Fruit fly (Drosophila melanogaster): Measurements from ENCODE around the gene Pp2B-14D.
A peak's percentile ranks its signal among the peaks of the same experiment; 100 is the strongest.

Pp2B-14D gene

DNA sequence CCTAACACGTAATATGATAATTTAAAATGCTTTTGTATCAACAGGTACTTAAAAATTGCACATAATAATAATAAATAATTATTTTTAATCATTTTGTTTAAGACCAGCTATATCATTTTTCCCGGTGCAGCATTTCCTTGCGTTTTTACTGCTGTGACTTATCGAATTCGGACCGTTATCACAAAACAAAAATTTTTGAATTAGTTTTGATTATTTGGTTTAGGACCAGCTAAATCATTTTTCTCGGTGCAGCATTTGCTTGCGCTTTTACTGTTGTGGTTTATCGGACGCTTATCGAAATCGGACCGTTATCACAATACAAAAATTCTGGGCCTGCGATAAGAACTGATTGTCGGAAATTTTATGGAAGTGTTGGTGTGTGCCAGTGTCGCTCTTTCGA is 7.2 kb downstream of the Pp2B-14D start (continued):
- TF ChIP-seq cas (GFP tag; IDR thresholded peaks at IDR 0.05) (0 out of 2 replicates have a peak, but pooled peaks have one; percentile 39), CG2678 (tag; optimal IDR thresholded peaks at IDR 0.05) (peak; percentile 89), CG17912 (GFP tag; optimal IDR thresholded peaks at IDR 0.05) (no peak), CG18619 (GFP tag; optimal IDR thresholded peaks at IDR 0.05) (peak; percentile 76), tgo (GFP tag; IDR thresholded peaks at IDR 0.05) (peak; percentile 69), kni (GFP tag; optimal IDR thresholded peaks at IDR 0.05) (no peak), Hr3 (GFP tag; optimal IDR thresholded peaks at IDR 0.05) (peak; percentile 31), maf-S (GFP tag; optimal IDR thresholded peaks at IDR 0.05) (peak; percentile 40), CG17359 (tag; optimal IDR thresholded peaks at IDR 0.05) (peak; percentile 89), CG13287 (GFP tag; IDR thresholded peaks at IDR 0.05; ENCODE audit: partially characterized antibody) (peak; percentile 36), zf30C (GFP tag; optimal IDR thresholded peaks at IDR 0.05) (peak; percentile 89), CG10979 (tag; optimal IDR thresholded peaks at IDR 0.05) (peak; percentile 81), dan (GFP tag; IDR thresholded peaks at IDR 0.05) (no peak), ato (GFP tag; IDR thresholded peaks at IDR 0.05; ENCODE audit: partially characterized antibody) (no peak), amos (GFP tag; IDR thresholded peaks at IDR 0.05; ENCODE audit: partially characterized antibody) (no peak), HLH54F (GFP tag; optimal IDR thresholded peaks at IDR 0.05) (peak; percentile 40), CG4730 (GFP tag; IDR thresholded peaks at IDR 0.05) (no peak), CG15601 (tag; optimal IDR thresholded peaks at IDR 0.05) (peak; percentile 55), CG15073 (GFP tag; optimal IDR thresholded peaks at IDR 0.05) (peak; percentile 19), CG11695 (GFP tag; IDR thresholded peaks at IDR 0.05) (peak; percentile 90), grn (GFP tag; optimal IDR thresholded peaks at IDR 0.05) (peak; percentile 95), CG13775 (GFP tag; optimal IDR thresholded peaks at IDR 0.05) (peak; percentile 81), wor (GFP tag; IDR thresholded peaks at IDR 0.05) (peak; percentile 28; the same call in 1 of the 2 replicates), CG17802 (tag; optimal IDR thresholded peaks at IDR 0.05) (peak; percentile 56), otp (GFP tag; IDR thresholded peaks at IDR 0.05) (peak; percentile 63; the same call in 1 of the 3 replicates), CG32532 (GFP tag; IDR thresholded peaks at IDR 0.05) (peak; percentile 80; the same call in 1 of the 2 replicates), Awh (GFP tag; IDR thresholded peaks at IDR 0.05) (0 out of 2 replicates have a peak, but pooled peaks have one; percentile 40), CG13894 (tag; optimal IDR thresholded peaks at IDR 0.05) (peak; percentile 25), org-1 (GFP tag; optimal IDR thresholded peaks at IDR 0.05) (peak; percentile 74), Abd-B (GFP tag; optimal IDR thresholded peaks at IDR 0.05) (peak; percentile 70), CG2199 (GFP tag; IDR thresholded peaks at IDR 0.05) (no peak), gfzf (GFP tag; optimal IDR thresholded peaks at IDR 0.05) (no peak), Lhr (GFP tag; optimal IDR thresholded peaks at IDR 0.05) (peak; percentile 42), CG12071 (GFP tag; optimal IDR thresholded peaks at IDR 0.05) (peak; percentile 79), slbo (GFP tag; IDR thresholded peaks at IDR 0.05) (peak; percentile 86), CG4424 (GFP tag; optimal IDR thresholded peaks at IDR 0.05) (peak; percentile 76), sqz (GFP tag; optimal IDR thresholded peaks at IDR 0.05) (peak; percentile 59), CG12104 (GFP tag; optimal IDR thresholded peaks at IDR 0.05) (peak; percentile 74), CG12744 (GFP tag; optimal IDR thresholded peaks at IDR 0.05) (peak; percentile 47), CG1603 (tag; optimal IDR thresholded peaks at IDR 0.05) (peak; percentile 73), tin (GFP tag; optimal IDR thresholded peaks at IDR 0.05) (peak; percentile 76), CG15269 (tag; optimal IDR thresholded peaks at IDR 0.05) (peak; percentile 86), lola (GFP tag; optimal IDR thresholded peaks at IDR 0.05) (peak in 1 of 3 experiments; percentile 71), CG6813 (GFP tag; optimal IDR thresholded peaks at IDR 0.05) (peak; percentile 83), CG43689 (GFP tag; IDR thresholded peaks at IDR 0.05) (0 out of 2 replicates have a peak, but pooled peaks have one; percentile 7), Opbp (GFP tag; IDR thresholded peaks at IDR 0.05; ENCODE audit: partially characterized antibody) (no peak), shn (GFP tag; optimal IDR thresholded peaks at IDR 0.05) (peak; percentile 11), bigmax (GFP tag; optimal IDR thresholded peaks at IDR 0.05) (no peak), CG31224 (GFP tag; IDR thresholded peaks at IDR 0.05) (peak; percentile 57; the same call in 1 of the 2 replicates), Dad (GFP tag; optimal IDR thresholded peaks at IDR 0.05) (no peak)

Data from whole organism, embryonic.